Worm (Caenorhabditis elegans): ENCODE results near the gene cyp-14A1.

cyp-14A1 gene

ce11 chrX:13269586-13269985 is 2.4 kb upstream of the cyp-14A1 start, which contains the start of gene cyp-14A2:
Gene cyp-14A2, minus strand, starts transcription at chrX:13269686.
- TF ChIP-seq elt-1 (tag; optimal IDR thresholded peaks at IDR 0.05; ENCODE audit: borderline replicate concordance, insufficient read depth) (no peak), lsy-2 (tag; optimal IDR thresholded peaks at IDR 0.05) (no peak), tbx-8 (GFP tag; optimal IDR thresholded peaks at IDR 0.05) (no peak), unc-62 (GFP tag; optimal IDR thresholded peaks at IDR 0.05) (no peak), nhr-12 (tag; optimal IDR thresholded peaks at IDR 0.05) (no peak), pha-4 (tag; optimal IDR thresholded peaks at IDR 0.05) (no peak), mab-5 (tag; optimal IDR thresholded peaks at IDR 0.05) (no peak), mls-2 (tag; optimal IDR thresholded peaks at IDR 0.05) (no peak), sptf-1 (tag; optimal IDR thresholded peaks at IDR 0.05) (no peak), hlh-1 (tag; optimal IDR thresholded peaks at IDR 0.05) (no peak), unc-120 (tag; optimal IDR thresholded peaks at IDR 0.05; ENCODE audit: poor library complexity, severe bottlenecking) (no peak), cnd-1 (tag; optimal IDR thresholded peaks at IDR 0.05) (no peak), bed-3 (GFP tag; optimal IDR thresholded peaks at IDR 0.05) (no peak), nhr-237 (tag; optimal IDR thresholded peaks at IDR 0.05) (no peak), lin-32 (GFP tag; optimal IDR thresholded peaks at IDR 0.05) (no peak), flh-1 (GFP tag; optimal IDR thresholded peaks at IDR 0.05) (no peak), zip-8 (tag; optimal IDR thresholded peaks at IDR 0.05) (no peak)

ce11 chrX:13264550-13264949 is 2.6 kb downstream of the cyp-14A1 start:
- TF ChIP-seq elt-3 (tag; optimal IDR thresholded peaks at IDR 0.05) (no peak), zip-8 (tag; optimal IDR thresholded peaks at IDR 0.05) (no peak), ceh-83 (GFP tag; optimal IDR thresholded peaks at IDR 0.05) (peak; percentile 73), ham-2 (GFP tag; optimal IDR thresholded peaks at IDR 0.05) (peak; percentile 72), nhr-237 (tag; optimal IDR thresholded peaks at IDR 0.05) (peak; percentile 43), drap-1 (GFP tag; optimal IDR thresholded peaks at IDR 0.05) (peak; percentile 86), unc-120 (tag; optimal IDR thresholded peaks at IDR 0.05; ENCODE audit: poor library complexity, severe bottlenecking) (peak; percentile 66), bed-3 (GFP tag; optimal IDR thresholded peaks at IDR 0.05) (peak; percentile 64), flh-1 (GFP tag; optimal IDR thresholded peaks at IDR 0.05) (peak; percentile 16), ceh-43 (GFP tag; optimal IDR thresholded peaks at IDR 0.05) (peak; percentile 66), nhr-76 (tag; optimal IDR thresholded peaks at IDR 0.05) (no peak), lin-13 (tag; optimal IDR thresholded peaks at IDR 0.05) (no peak), cnd-1 (tag; optimal IDR thresholded peaks at IDR 0.05) (peak; percentile 66), lsy-2 (tag; optimal IDR thresholded peaks at IDR 0.05) (peak; percentile 22), mls-2 (tag; optimal IDR thresholded peaks at IDR 0.05) (peak; percentile 89), pha-4 (tag; optimal IDR thresholded peaks at IDR 0.05) (no peak), lin-32 (GFP tag; optimal IDR thresholded peaks at IDR 0.05) (peak; percentile 80), M03D4.4 (tag; optimal IDR thresholded peaks at IDR 0.05) (no peak), hlh-1 (tag; optimal IDR thresholded peaks at IDR 0.05) (no peak), sem-2 (GFP tag; optimal IDR thresholded peaks at IDR 0.05) (peak; percentile 56), nhr-12 (tag; optimal IDR thresholded peaks at IDR 0.05) (no peak), elt-1 (tag; optimal IDR thresholded peaks at IDR 0.05; ENCODE audit: borderline replicate concordance, insufficient read depth) (no peak), mep-1 (tag; optimal IDR thresholded peaks at IDR 0.05) (peak; percentile 42)

DNA sequence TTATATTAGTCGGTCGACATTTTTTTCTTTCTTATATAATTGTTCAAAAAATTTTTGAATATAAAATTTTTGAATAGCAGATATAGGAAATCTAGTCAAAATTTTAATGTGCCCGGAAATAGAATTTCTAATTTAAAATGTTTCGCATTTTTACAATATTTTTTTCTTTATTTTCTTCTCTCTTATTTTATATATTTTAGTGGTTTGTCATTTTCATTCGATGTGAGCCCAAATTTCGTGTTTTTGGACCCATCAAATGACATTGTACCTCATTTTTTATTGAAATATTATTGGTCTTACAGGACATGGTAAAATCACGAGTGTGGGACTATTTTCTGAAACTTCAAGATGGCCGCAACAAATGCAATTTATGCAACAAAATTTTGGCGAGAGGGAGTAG is 5.0 kb downstream of the cyp-14A1 start, which contains the start of gene K09A11.1:
TSS of gene K09A11.1 (plus strand) at position 301 of the 400 bp plus-strand sequence.
- no peak for TF ChIP-seq nhr-12 (tag; optimal IDR thresholded peaks at IDR 0.05)
- no peak for TF ChIP-seq bed-3 (GFP tag; optimal IDR thresholded peaks at IDR 0.05)
- TF ChIP-seq drap-1 (GFP tag; optimal IDR thresholded peaks at IDR 0.05), result no peak
- TF ChIP-seq cnd-1 (tag; optimal IDR thresholded peaks at IDR 0.05), result no peak
- TF ChIP-seq ham-2 (GFP tag; optimal IDR thresholded peaks at IDR 0.05), result no peak
- TF ChIP-seq lsy-2 (tag; optimal IDR thresholded peaks at IDR 0.05), result no peak
- TF ChIP-seq M03D4.4 (tag; optimal IDR thresholded peaks at IDR 0.05), result no peak
- no peak for TF ChIP-seq elt-3 (tag; optimal IDR thresholded peaks at IDR 0.05)
- TF ChIP-seq flh-1 (GFP tag; optimal IDR thresholded peaks at IDR 0.05), result no peak
- TF ChIP-seq nhr-76 (tag; optimal IDR thresholded peaks at IDR 0.05), result no peak
- no peak for TF ChIP-seq ceh-39 (tag; optimal IDR thresholded peaks at IDR 0.05)
- TF ChIP-seq unc-120 (tag; optimal IDR thresholded peaks at IDR 0.05; ENCODE audit: poor library complexity, severe bottlenecking), result no peak
- TF ChIP-seq lin-32 (GFP tag; optimal IDR thresholded peaks at IDR 0.05), result no peak
- TF ChIP-seq nhr-237 (tag; optimal IDR thresholded peaks at IDR 0.05), result no peak
- TF ChIP-seq sem-2 (GFP tag; optimal IDR thresholded peaks at IDR 0.05), result no peak
- no peak for TF ChIP-seq zip-8 (tag; optimal IDR thresholded peaks at IDR 0.05)
- no peak for TF ChIP-seq snpc-4 (tag; optimal IDR thresholded peaks at IDR 0.05)

DNA sequence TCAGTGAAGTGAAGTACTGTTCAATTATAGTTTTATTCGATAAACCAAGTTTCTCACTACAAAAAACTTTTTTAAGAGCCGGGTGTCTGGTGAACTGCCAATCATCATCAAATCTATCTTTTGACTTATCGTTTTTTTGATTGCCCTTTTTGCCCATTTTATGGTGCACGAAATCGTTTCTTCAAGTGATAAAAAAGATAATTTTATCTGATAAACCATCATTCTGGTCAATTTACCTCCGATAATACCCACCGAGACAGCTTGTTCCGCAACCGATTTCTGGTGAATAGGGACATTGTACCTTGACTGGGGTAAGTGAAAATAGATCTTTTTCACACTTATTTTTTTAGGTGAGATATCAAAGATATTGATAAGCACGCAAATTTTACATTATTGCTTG is 9.6 kb downstream of the cyp-14A1 start, which contains the start of gene K08H2.10:
TSS of gene K08H2.10 (plus strand) at position 230 of the 400 bp plus-strand sequence.
- TF ChIP-seq lin-13 (tag; optimal IDR thresholded peaks at IDR 0.05) (no peak), nhr-28 (tag; optimal IDR thresholded peaks at IDR 0.05) (no peak), mls-2 (tag; optimal IDR thresholded peaks at IDR 0.05) (no peak), elt-3 (tag; optimal IDR thresholded peaks at IDR 0.05) (no peak)

All from whole organism, mixed stage, embryonic.